Worm (Caenorhabditis elegans): ENCODE results near the gene F46C5.6.

DNA sequence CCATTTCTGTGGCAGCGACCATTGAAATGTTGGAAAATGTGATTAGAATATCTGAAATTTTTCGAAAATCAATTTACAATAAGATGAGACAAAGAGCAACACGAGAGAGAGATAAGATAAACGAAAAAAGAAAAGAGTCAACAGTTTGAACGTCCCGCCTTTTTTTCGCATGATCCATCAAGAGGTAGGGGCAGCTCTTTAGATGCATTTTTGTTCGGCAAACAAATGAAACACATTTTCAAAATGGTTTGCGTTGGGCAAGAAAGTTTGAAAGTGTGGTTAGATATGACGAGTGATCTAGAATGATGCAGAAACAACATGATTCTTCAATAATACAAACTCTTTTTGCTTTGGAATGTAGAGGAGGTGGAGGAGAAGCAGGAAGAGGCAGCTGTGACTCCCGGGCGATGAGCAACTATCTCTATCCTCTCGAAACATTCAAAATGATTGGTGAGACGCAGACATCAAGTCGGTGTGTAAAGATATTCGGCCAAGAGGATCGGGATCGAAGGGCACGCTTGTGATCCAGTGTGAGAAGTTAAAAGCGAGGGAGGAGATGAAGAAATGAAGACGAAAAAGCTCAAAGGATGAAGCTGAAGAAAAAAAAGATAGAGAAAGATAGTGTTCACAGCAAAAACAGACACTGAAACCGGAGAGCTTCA, at the start of gene F46C5.6:
- no peak for TF ChIP-seq ztf-11 (tag; optimal IDR thresholded peaks at IDR 0.05)
- no peak for TF ChIP-seq unc-62 (GFP tag; optimal IDR thresholded peaks at IDR 0.05)
- TF ChIP-seq nhr-77 (tag; optimal IDR thresholded peaks at IDR 0.05) = no peak
- TF ChIP-seq nhr-28 (tag; optimal IDR thresholded peaks at IDR 0.05) = no peak
- TF ChIP-seq lin-15B (tag; optimal IDR thresholded peaks at IDR 0.05) = no peak
- no peak for TF ChIP-seq nhr-25 (tag; optimal IDR thresholded peaks at IDR 0.05)
- no peak for TF ChIP-seq ama-1 (optimal IDR thresholded peaks at IDR 0.05)
- TF ChIP-seq nhr-237 (tag; optimal IDR thresholded peaks at IDR 0.05) = no peak
